Fruit fly (Drosophila melanogaster) whole organism: ENCODE data around the gene Spt7.

Experiments
- CG8478 ChIP-seq: fragments of >200 bp; optimal IDR thresholded peaks from 2 replicates; lab custom pipeline; 2018; ENCODE audit warnings: inconsistent platforms
- Dll ChIP-seq: fragments of >200 bp; optimal IDR thresholded peaks from 2 replicates; lab custom pipeline; 2017
- EcR ChIP-seq, 2 experiments: fragments of >200 bp; optimal IDR thresholded peaks; 2 replicates each; lab custom pipeline; 2017; ENCODE audit warnings: missing biosample characterization in 2 of 2, missing genetic modification characterization in 2 of 2, missing genetic modification reagents in 2 of 2
- pan ChIP-seq: fragments of >200 bp; optimal IDR thresholded peaks from 2 replicates; lab custom pipeline; 2017
- psq ChIP-seq: fragments of >200 bp; optimal IDR thresholded peaks from 2 replicates; lab custom pipeline; 2017
- usp ChIP-seq: fragments of >200 bp; optimal IDR thresholded peaks from 2 replicates; lab custom pipeline; 2017; ENCODE audit warnings: missing biosample characterization, missing genetic modification characterization, mixed read lengths

Gene Spt7

dm6 chrX:17850179-17850578, at the start of gene Spt7, which contains the start of gene CG15814:
Spt7 (plus strand) TSS chrX:17850460.
CG15814 (minus strand) TSS chrX:17850342.
- TF ChIP-seq EcR (GFP tag; optimal IDR thresholded peaks at IDR 0.05; lab: Kevin White, UChicago) (no peak), usp (GFP tag; lab: Kevin White, UChicago) (no peak), pan (no peak), psq (lab: Kevin White, UChicago) (no peak), CG8478 (lab: Kevin White, UChicago) (no peak), Dll (lab: Kevin White, UChicago) (no peak)

- TF ChIP-seq CG8478 (lab: Kevin White, UChicago), result no peak
Observed at dm6 chrX:17802353-17803121, 47.7 kb upstream of the Spt7 start.

dm6 chrX:17804048-17804447, 46.2 kb upstream of the Spt7 start:
- no peak for TF ChIP-seq psq (lab: Kevin White, UChicago)
- no peak for TF ChIP-seq usp (GFP tag; lab: Kevin White, UChicago)
- TF ChIP-seq pan, result no peak
- no peak for TF ChIP-seq Dll (lab: Kevin White, UChicago)
- no peak for TF ChIP-seq EcR (GFP tag; optimal IDR thresholded peaks at IDR 0.05; lab: Kevin White, UChicago)
- TF ChIP-seq CG8478 (lab: Kevin White, UChicago), result no peak

- no peak for TF ChIP-seq Dll (lab: Kevin White, UChicago)
- no peak for TF ChIP-seq CG8478 (lab: Kevin White, UChicago)
- no peak for TF ChIP-seq psq (lab: Kevin White, UChicago)
- TF ChIP-seq EcR (GFP tag; optimal IDR thresholded peaks at IDR 0.05; lab: Kevin White, UChicago), result no peak
- TF ChIP-seq pan, result no peak
- TF ChIP-seq usp (GFP tag; lab: Kevin White, UChicago), result no peak
Observed at dm6 chrX:17806335-17806734, 43.9 kb upstream of the Spt7 start.

dm6 chrX:17806973-17807372, 43.3 kb upstream of the Spt7 start:
- TF ChIP-seq usp (GFP tag; lab: Kevin White, UChicago) (no peak), EcR (GFP tag; optimal IDR thresholded peaks at IDR 0.05; lab: Kevin White, UChicago) (no peak), CG8478 (lab: Kevin White, UChicago) (no peak), pan (no peak), Dll (lab: Kevin White, UChicago) (no peak), psq (lab: Kevin White, UChicago) (no peak)

dm6 chrX:17812193-17812592, 38.1 kb upstream of the Spt7 start:
- no peak for TF ChIP-seq CG8478 (lab: Kevin White, UChicago)
- TF ChIP-seq Dll (lab: Kevin White, UChicago), result no peak
- TF ChIP-seq EcR (GFP tag; optimal IDR thresholded peaks at IDR 0.05; lab: Kevin White, UChicago), result no peak
- no peak for TF ChIP-seq usp (GFP tag; lab: Kevin White, UChicago)
- no peak for TF ChIP-seq pan
- no peak for TF ChIP-seq psq (lab: Kevin White, UChicago)

- TF ChIP-seq EcR (GFP tag; optimal IDR thresholded peaks at IDR 0.05; lab: Kevin White, UChicago), result no peak
- no peak for TF ChIP-seq CG8478 (lab: Kevin White, UChicago)
- TF ChIP-seq psq (lab: Kevin White, UChicago), result no peak
- TF ChIP-seq pan, result no peak
- no peak for TF ChIP-seq usp (GFP tag; lab: Kevin White, UChicago)
- TF ChIP-seq Dll (lab: Kevin White, UChicago), result no peak
Observed at dm6 chrX:17814783-17815182, 35.5 kb upstream of the Spt7 start.

dm6 chrX:17816437-17816836, 33.8 kb upstream of the Spt7 start:
- no peak for TF ChIP-seq CG8478 (lab: Kevin White, UChicago)
- TF ChIP-seq EcR (GFP tag; optimal IDR thresholded peaks at IDR 0.05; lab: Kevin White, UChicago), result no peak
- no peak for TF ChIP-seq psq (lab: Kevin White, UChicago)
- TF ChIP-seq Dll (lab: Kevin White, UChicago), result no peak
- no peak for TF ChIP-seq usp (GFP tag; lab: Kevin White, UChicago)
- no peak for TF ChIP-seq pan

- TF ChIP-seq Dll (lab: Kevin White, UChicago) (no peak), EcR (GFP tag; optimal IDR thresholded peaks at IDR 0.05; lab: Kevin White, UChicago) (no peak), psq (lab: Kevin White, UChicago) (no peak), usp (GFP tag; lab: Kevin White, UChicago) (no peak), CG8478 (lab: Kevin White, UChicago) (no peak), pan (no peak)
Observed at dm6 chrX:17819635-17820139, 30.6 kb upstream of the Spt7 start, which contains the start of gene CG12986. CG12986 (minus strand) TSS chrX:17819685.

dm6 chrX:17820252-17820651, 30.0 kb upstream of the Spt7 start:
- TF ChIP-seq Dll (lab: Kevin White, UChicago), result no peak
- TF ChIP-seq psq (lab: Kevin White, UChicago), result no peak
- TF ChIP-seq pan, result no peak
- TF ChIP-seq EcR (GFP tag; optimal IDR thresholded peaks at IDR 0.05; lab: Kevin White, UChicago), result no peak
- TF ChIP-seq CG8478 (lab: Kevin White, UChicago), result no peak
- TF ChIP-seq usp (GFP tag; lab: Kevin White, UChicago), result no peak

- no peak for TF ChIP-seq EcR (GFP tag; optimal IDR thresholded peaks at IDR 0.05; lab: Kevin White, UChicago)
Observed at dm6 chrX:17821466-17821865, 28.8 kb upstream of the Spt7 start.
